Fruit fly (Drosophila melanogaster) whole organism, prepupa: ENCODE measurements around the gene Hmgcl.

Experiments used
- Blimp-1 ChIP-seq: fragments of 200-800 bp; sonication (Bioruptor generic); optimal IDR thresholded peaks from 3 replicates; lab custom pipeline; 2017; ENCODE audit warnings: missing biosample characterization, missing genetic modification characterization, mild to moderate bottlenecking, moderate library complexity, missing genetic modification reagents
- CG11294 ChIP-seq: fragments of 200-800 bp; sonication (Bioruptor generic); IDR thresholded peaks from 2 replicates; pipeline ENCODE4 v1.3.6; 2022; ENCODE audit warnings: missing biosample characterization, missing genetic modification characterization
- CG11902 ChIP-seq: fragments of 200-800 bp; sonication (Bioruptor generic); optimal IDR thresholded peaks from 3 replicates; lab custom pipeline; 2016; ENCODE audit warnings: missing biosample characterization, missing genetic modification characterization
- CG15336 ChIP-seq: fragments of 200-800 bp; sonication (Bioruptor generic); IDR thresholded peaks from 2 replicates; pipeline ENCODE4 v1.3.6; 2022; ENCODE audit warnings: missing biosample characterization, missing genetic modification characterization
- CG1621 ChIP-seq: fragments of 200-800 bp; sonication (Bioruptor generic); optimal IDR thresholded peaks from 3 replicates; lab custom pipeline; 2018; ENCODE audit warnings: missing biosample characterization, mild to moderate bottlenecking, missing genetic modification characterization
- CG3032 ChIP-seq: fragments of 200-800 bp; optimal IDR thresholded peaks from 2 replicates; lab custom pipeline; 2019; ENCODE audit warnings: missing biosample characterization, mild to moderate bottlenecking, missing genetic modification characterization, moderate library complexity
- CG31627 ChIP-seq: fragments of 200-800 bp; sonication (Bioruptor generic); optimal IDR thresholded peaks from 3 replicates; lab custom pipeline; 2016; ENCODE audit warnings: missing biosample characterization, missing genetic modification characterization
- CG32006 ChIP-seq: fragments of 200-800 bp; sonication (Bioruptor generic); optimal IDR thresholded peaks from 3 replicates; lab custom pipeline; 2017; ENCODE audit warnings: missing biosample characterization, mild to moderate bottlenecking, missing genetic modification characterization
- CG6163 ChIP-seq: fragments of 200-800 bp; sonication (Bioruptor generic); IDR thresholded peaks from 3 replicates; pipeline ENCODE4 v1.3.6; 2022; ENCODE audit warnings: missing biosample characterization, missing genetic modification characterization
- CG6276 ChIP-seq: fragments of 200-800 bp; sonication (Bioruptor generic); optimal IDR thresholded peaks from 2 replicates; lab custom pipeline; 2017; ENCODE audit warnings: missing biosample characterization, mild to moderate bottlenecking, missing genetic modification characterization
- CG6792 ChIP-seq: fragments of 200-800 bp; sonication (Bioruptor generic); optimal IDR thresholded peaks from 3 replicates; lab custom pipeline; 2016; ENCODE audit warnings: missing biosample characterization, missing genetic modification characterization
- CG6808 ChIP-seq: fragments of 200-800 bp; sonication (Bioruptor generic); optimal IDR thresholded peaks from 3 replicates; lab custom pipeline; 2017; ENCODE audit warnings: missing biosample characterization, missing genetic modification characterization, mild to moderate bottlenecking, moderate library complexity, missing genetic modification reagents
- CG8119 ChIP-seq: fragments of 200-800 bp; sonication (Bioruptor generic); IDR thresholded peaks from 3 replicates; pipeline ENCODE4 v1.3.6; 2022; ENCODE audit warnings: missing biosample characterization, missing genetic modification characterization
- CG8319 ChIP-seq: fragments of 200-800 bp; sonication (Bioruptor generic); optimal IDR thresholded peaks from 3 replicates; lab custom pipeline; 2016; ENCODE audit warnings: missing biosample characterization, missing genetic modification characterization
- CG8632 ChIP-seq: fragments of 200-800 bp; sonication (Bioruptor generic); optimal IDR thresholded peaks from 3 replicates; lab custom pipeline; 2016; ENCODE audit warnings: missing biosample characterization, missing genetic modification characterization
- Eip75B ChIP-seq: fragments of 200-800 bp; sonication (Bioruptor generic); optimal IDR thresholded peaks from 3 replicates; lab custom pipeline; 2016; ENCODE audit warnings: missing biosample characterization, missing genetic modification characterization
- Ets96B ChIP-seq: fragments of 200-800 bp; optimal IDR thresholded peaks from 2 replicates; lab custom pipeline; 2019; ENCODE audit warnings: missing biosample characterization, mild to moderate bottlenecking, missing genetic modification characterization, moderate library complexity
- Gug ChIP-seq: fragments of 200-800 bp; sonication (Bioruptor generic); IDR thresholded peaks from 2 replicates; pipeline ENCODE4 v1.3.6; 2022; ENCODE audit warnings: missing biosample characterization, missing genetic modification characterization
- Hr38 ChIP-seq: sonication (Bioruptor generic); optimal IDR thresholded peaks from 2 replicates; lab custom pipeline; 2016; ENCODE audit warnings: missing biosample characterization, missing genetic modification characterization
- Hr39 ChIP-seq: fragments of 200-800 bp; sonication (Bioruptor generic); optimal IDR thresholded peaks from 2 replicates; lab custom pipeline; 2016; ENCODE audit warnings: missing biosample characterization, missing genetic modification characterization
- Met ChIP-seq: fragments of 200-800 bp; sonication (Bioruptor generic); optimal IDR thresholded peaks from 3 replicates; lab custom pipeline; 2016; ENCODE audit warnings: missing biosample characterization, missing genetic modification characterization
- Sox102F ChIP-seq: fragments of 200-800 bp; sonication (Bioruptor generic); optimal IDR thresholded peaks from 2 replicates; lab custom pipeline; 2016; ENCODE audit warnings: missing biosample characterization, mild to moderate bottlenecking, missing genetic modification characterization
- Sox14 ChIP-seq: fragments of 200-800 bp; sonication (Bioruptor generic); optimal IDR thresholded peaks from 3 replicates; lab custom pipeline; 2016; ENCODE audit warnings: missing biosample characterization, missing genetic modification characterization
- Sox15 ChIP-seq: fragments of 200-800 bp; sonication (Bioruptor generic); optimal IDR thresholded peaks from 3 replicates; lab custom pipeline; 2016; ENCODE audit warnings: missing biosample characterization, missing genetic modification characterization
- esn ChIP-seq: fragments of 200-800 bp; sonication (Bioruptor generic); optimal IDR thresholded peaks from 2 replicates; lab custom pipeline; 2016; ENCODE audit warnings: missing biosample characterization, mild to moderate bottlenecking, missing genetic modification characterization, moderate library complexity
- fd59A ChIP-seq: fragments of 200-800 bp; sonication (Bioruptor generic); optimal IDR thresholded peaks from 2 replicates; lab custom pipeline; 2017; ENCODE audit warnings: missing biosample characterization, mild to moderate bottlenecking, missing genetic modification characterization, missing genetic modification reagents
- fd85E ChIP-seq: fragments of 200-800 bp; sonication (Bioruptor generic); optimal IDR thresholded peaks from 3 replicates; lab custom pipeline; 2016; ENCODE audit warnings: missing biosample characterization, missing genetic modification characterization
- fkh ChIP-seq: fragments of 200-800 bp; sonication (Bioruptor generic); optimal IDR thresholded peaks from 3 replicates; lab custom pipeline; 2017; ENCODE audit warnings: missing biosample characterization, mild to moderate bottlenecking, missing genetic modification characterization, moderate library complexity
- lz ChIP-seq: fragments of 200-800 bp; sonication (Bioruptor generic); optimal IDR thresholded peaks from 3 replicates; lab custom pipeline; 2016; ENCODE audit warnings: missing biosample characterization, missing genetic modification characterization
- ss ChIP-seq, 2 experiments: fragments of 200-800 bp; sonication (Bioruptor generic); optimal IDR thresholded peaks; 2 replicates in 1 of 2; 3 replicates in 1 of 2; lab custom pipeline; 2017 to 2018; ENCODE audit warnings: mild to moderate bottlenecking in 2 of 2, missing biosample characterization in 2 of 2, missing genetic modification characterization in 2 of 2, moderate library complexity in 1 of 2
- svp ChIP-seq: fragments of 200-800 bp; sonication (Bioruptor generic); peaks from one replicate; lab custom pipeline; 2016; ENCODE audit warnings: missing biosample characterization, missing genetic modification characterization
- vri ChIP-seq: fragments of 200-800 bp; sonication (Bioruptor generic); optimal IDR thresholded peaks from 3 replicates; lab custom pipeline; 2016; ENCODE audit warnings: missing biosample characterization, mild to moderate bottlenecking, missing genetic modification characterization

Hmgcl gene

dm6 chr2L:6960165-6960564 lies at the start of gene Hmgcl, which contains the start of gene Atac1:
TSS of gene Hmgcl (plus strand) at chr2L:6960377.
TSS of gene Atac1 (minus strand) at chr2L:6960328.
- no peak for TF ChIP-seq Sox102F (GFP tag; lab: Kevin White, UChicago)
- TF ChIP-seq vri = peak; percentile 93
- TF ChIP-seq, all 60 proteins: peak for 1

DNA sequence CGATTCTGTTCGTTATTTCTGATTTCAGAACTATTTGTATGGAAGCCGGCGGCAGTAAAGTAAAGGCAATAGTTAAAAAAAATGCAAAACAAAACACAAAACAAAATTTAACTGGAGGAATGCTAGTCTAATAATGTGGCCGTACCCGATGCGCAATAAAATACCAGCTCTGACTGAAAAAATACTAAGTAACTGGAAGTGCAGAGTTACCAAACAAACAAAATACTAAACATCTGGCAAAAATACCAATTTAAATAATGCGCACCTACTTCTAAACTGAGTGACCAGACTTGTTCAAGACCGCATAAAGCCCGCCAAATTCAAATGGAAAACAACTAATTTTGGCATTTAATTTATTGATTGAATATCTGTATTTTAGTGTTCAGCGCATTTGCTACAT lies 46.2 kb upstream of the Hmgcl start, which contains the start of gene Wee1:
Wee1 (minus strand) TSS at position 175 of the 400 bp plus-strand sequence.
- TF ChIP-seq fd85E (no peak), CG6163 (GFP tag; lab: Robert Waterston, UW) (no peak), Hr38 (no peak), Gug (GFP tag; lab: Robert Waterston, UW) (no peak), ss (GFP tag; optimal IDR thresholded peaks at IDR 0.05; lab: Kevin White, UChicago) (no peak), CG6276 (GFP tag; lab: Kevin White, UChicago) (no peak), Met (GFP tag; lab: Kevin White, UChicago) (no peak), CG3032 (tag; lab: Kevin White, UChicago) (no peak), fkh (no peak), Blimp-1 (GFP tag; lab: Kevin White, UChicago) (no peak), CG8319 (no peak), Sox14 (GFP tag; lab: Kevin White, UChicago) (no peak), fd59A (GFP tag; lab: Kevin White, UChicago) (no peak), Hr39 (GFP tag; lab: Kevin White, UChicago) (no peak), CG6792 (GFP tag; lab: Kevin White, UChicago) (no peak), CG31627 (GFP tag; lab: Kevin White, UChicago) (no peak)
- TF ChIP-seq, all 60 proteins: peak for 0

DNA sequence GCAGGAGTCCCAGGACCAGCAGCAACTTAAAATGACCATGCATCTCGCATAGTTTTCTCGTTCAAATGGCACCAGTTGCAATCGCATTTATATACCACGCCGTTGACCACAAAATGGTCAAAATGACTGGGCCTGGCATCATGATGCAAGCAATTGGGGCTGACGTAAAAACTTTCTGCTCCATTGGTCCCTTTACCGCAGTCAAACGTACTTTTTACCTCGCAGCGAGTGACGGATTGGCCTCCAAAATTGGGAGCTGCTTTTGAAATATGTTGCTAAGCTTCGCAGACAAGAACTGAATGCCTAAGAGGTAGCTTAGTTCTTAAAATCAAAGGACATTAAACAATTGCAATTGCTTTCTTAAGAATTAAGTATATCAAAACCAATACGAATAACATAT lies 43.8 kb upstream of the Hmgcl start, which contains the start of gene CG32829:
CG32829 (minus strand) TSS at position 101 of the 400 bp plus-strand sequence.
- TF ChIP-seq CG6276 (GFP tag; lab: Kevin White, UChicago) = no peak
- no peak for TF ChIP-seq CG11294 (GFP tag; lab: Robert Waterston, UW)

dm6 chr2L:6918517-6919202 lies 41.5 kb upstream of the Hmgcl start, which contains the start of gene nop5:
TSS of gene nop5 (minus strand) at chr2L:6918743.
- peak; percentile 4 for TF ChIP-seq CG11902 (GFP tag; lab: Kevin White, UChicago)
- TF ChIP-seq svp (GFP tag; lab: Kevin White, UChicago) = no peak
- peak; percentile 47 for TF ChIP-seq Sox15 (GFP tag; lab: Kevin White, UChicago)
- TF ChIP-seq CG6163 (GFP tag; lab: Robert Waterston, UW) = peak; percentile 9; the same call in 1 of the 3 replicates
- peak; percentile 29 for TF ChIP-seq lz (GFP tag; lab: Kevin White, UChicago)
- TF ChIP-seq Eip75B = no peak
- no peak for TF ChIP-seq vri
- TF ChIP-seq CG31627 (GFP tag; lab: Kevin White, UChicago) = peak; percentile 3
- peak; percentile 20 for TF ChIP-seq Ets96B (tag; lab: Kevin White, UChicago)
- peak; percentile 67 for TF ChIP-seq CG8632
- peak; percentile 72 for TF ChIP-seq CG3032 (tag; lab: Kevin White, UChicago)
- peak; percentile 60 for TF ChIP-seq CG32006 (GFP tag; lab: Kevin White, UChicago)
- TF ChIP-seq esn (GFP tag; lab: Kevin White, UChicago) = peak; percentile 72
- peak; percentile 47; the same call in 1 of the 3 replicates for TF ChIP-seq CG8119 (GFP tag; lab: Robert Waterston, UW)
- 0 out of 2 replicates have a peak, but pooled peaks have one; percentile 14 for TF ChIP-seq CG15336

- TF ChIP-seq CG6808 (GFP tag; lab: Kevin White, UChicago) = no peak
- TF ChIP-seq CG1621 = peak; percentile 67
- TF ChIP-seq, all 60 proteins: peak for 1
Measured at dm6 chr2L:6919203-6919849, 40.9 kb upstream of the Hmgcl start.
